Fruit fly (Drosophila melanogaster) whole organism, embryonic: Measurements from ENCODE around the gene jus.

ENCODE experiments used
- B-H2 ChIP-seq: fragments of 200-800 bp; sonication (Bioruptor generic); optimal IDR thresholded peaks from 2 replicates; lab custom pipeline; 2018; ENCODE audit warnings: missing biosample characterization, mild to moderate bottlenecking, missing genetic modification characterization
- CG10267 ChIP-seq: fragments of 200-800 bp; sonication (Bioruptor generic); optimal IDR thresholded peaks from 2 replicates; lab custom pipeline; 2018; ENCODE audit warnings: missing biosample characterization, mild to moderate bottlenecking, missing genetic modification characterization, moderate library complexity
- CG12391 ChIP-seq: fragments of 200-800 bp; sonication (Bioruptor generic); optimal IDR thresholded peaks from 3 replicates; lab custom pipeline; 2018; ENCODE audit warnings: missing biosample characterization, mild to moderate bottlenecking, missing genetic modification characterization, moderate library complexity
- CG13894 ChIP-seq: fragments of 200-800 bp; sonication (Bioruptor generic); optimal IDR thresholded peaks from 3 replicates; lab custom pipeline; 2018; ENCODE audit warnings: missing biosample characterization, mild to moderate bottlenecking, missing genetic modification characterization, moderate library complexity
- CG14441 ChIP-seq: fragments of 200-800 bp; sonication (Bioruptor generic); IDR thresholded peaks from 2 replicates; pipeline ENCODE4 v1.3.6; 2022; ENCODE audit warnings: missing biosample characterization, missing genetic modification characterization
- CG1647 ChIP-seq: fragments of 200-800 bp; sonication (Bioruptor generic); optimal IDR thresholded peaks from 3 replicates; lab custom pipeline; 2016; ENCODE audit warnings: missing biosample characterization, missing genetic modification characterization
- CG17568 ChIP-seq: fragments of 200-800 bp; sonication (Bioruptor generic); optimal IDR thresholded peaks from 2 replicates; lab custom pipeline; 2018; ENCODE audit warnings: missing biosample characterization, mild to moderate bottlenecking, missing genetic modification characterization, moderate library complexity
- CG17829 ChIP-seq: fragments of 200-800 bp; optimal IDR thresholded peaks from 2 replicates; lab custom pipeline; 2019; ENCODE audit warnings: missing biosample characterization, mild to moderate bottlenecking, missing genetic modification characterization, moderate library complexity
- CG1792 ChIP-seq: fragments of 200-800 bp; sonication (Bioruptor generic); optimal IDR thresholded peaks from 2 replicates; lab custom pipeline; 2016; ENCODE audit warnings: missing biosample characterization, missing genetic modification characterization
- CG18011 ChIP-seq: fragments of 200-800 bp; sonication (Bioruptor generic); optimal IDR thresholded peaks from 2 replicates; lab custom pipeline; 2017; ENCODE audit warnings: missing biosample characterization, missing genetic modification characterization, mild to moderate bottlenecking, moderate library complexity, missing genotype
- CG2199 ChIP-seq: fragments of 200-800 bp; sonication (Bioruptor generic); IDR thresholded peaks from 3 replicates; pipeline ENCODE4 v1.3.6; 2022; ENCODE audit warnings: missing biosample characterization, missing genetic modification characterization
- CG34422 ChIP-seq: fragments of 200-800 bp; sonication (Bioruptor generic); IDR thresholded peaks from 3 replicates; pipeline ENCODE4 v1.3.6; 2022; ENCODE audit warnings: missing biosample characterization, missing genetic modification characterization
- CG3847 ChIP-seq: fragments of 200-800 bp; sonication (Bioruptor generic); IDR thresholded peaks from 2 replicates; pipeline ENCODE4 v1.3.6; 2022; ENCODE audit warnings: missing biosample characterization, missing genetic modification characterization
- CG6683 ChIP-seq: fragments of 200-800 bp; sonication (Bioruptor generic); optimal IDR thresholded peaks from 2 replicates; lab custom pipeline; 2017; ENCODE audit warnings: missing biosample characterization, mild to moderate bottlenecking, missing genetic modification characterization, missing genetic modification reagents
- CG6854 ChIP-seq: fragments of 200-800 bp; sonication (Bioruptor generic); optimal IDR thresholded peaks from 3 replicates; lab custom pipeline; 2017; ENCODE audit warnings: missing biosample characterization, mild to moderate bottlenecking, missing genetic modification characterization
- CG7963 ChIP-seq: fragments of 200-800 bp; sonication (Bioruptor generic); IDR thresholded peaks from 3 replicates; pipeline ENCODE4 v1.3.6; 2022; ENCODE audit warnings: missing biosample characterization, missing genetic modification characterization; ENCODE audit not compliant: partially characterized antibody
- CG8290 ChIP-seq, 3 experiments: fragments of 200-800 bp; sonication (Bioruptor generic); optimal IDR thresholded peaks; 2 replicates each; lab custom pipeline; 2016 to 2019; ENCODE audit warnings: missing biosample characterization in 3 of 3, missing genetic modification characterization in 3 of 3, mild to moderate bottlenecking in 2 of 3, moderate library complexity in 1 of 3
- CG8388 ChIP-seq: fragments of 200-800 bp; sonication (Bioruptor generic); optimal IDR thresholded peaks from 2 replicates; lab custom pipeline; 2019; ENCODE audit warnings: missing biosample characterization, mild to moderate bottlenecking, missing genetic modification characterization, moderate library complexity
- CG8924 ChIP-seq: fragments of 200-800 bp; optimal IDR thresholded peaks from 3 replicates; lab custom pipeline; 2019; ENCODE audit warnings: missing biosample characterization, mild to moderate bottlenecking, missing genetic modification characterization, moderate library complexity
- CkIIα-i1 ChIP-seq: fragments of 200-800 bp; sonication (Bioruptor generic); IDR thresholded peaks from 2 replicates; pipeline ENCODE4 v1.3.6; 2022; ENCODE audit warnings: missing biosample characterization, missing genetic modification characterization
- CoRest ChIP-seq: fragments of 200-800 bp; sonication (Bioruptor generic); optimal IDR thresholded peaks from 3 replicates; lab custom pipeline; 2018; ENCODE audit warnings: missing biosample characterization, mild to moderate bottlenecking, missing genetic modification characterization, moderate library complexity
- CrebB ChIP-seq: fragments of 200-800 bp; sonication (Bioruptor generic); optimal IDR thresholded peaks from 3 replicates; lab custom pipeline; 2018; ENCODE audit warnings: missing biosample characterization, mild to moderate bottlenecking, missing genetic modification characterization
- Elba2 ChIP-seq: fragments of 200-800 bp; sonication (Bioruptor generic); optimal IDR thresholded peaks from 3 replicates; lab custom pipeline; 2016; ENCODE audit warnings: missing biosample characterization, missing genetic modification characterization
- H15 ChIP-seq: fragments of 200-800 bp; sonication (Bioruptor generic); IDR thresholded peaks from 3 replicates; pipeline ENCODE4 v1.3.6; 2022; ENCODE audit warnings: missing biosample characterization, missing genetic modification characterization
- HLH4C ChIP-seq: fragments of 200-800 bp; sonication (Bioruptor generic); IDR thresholded peaks from 3 replicates; pipeline ENCODE4 v1.3.6; 2022; ENCODE audit warnings: missing biosample characterization, missing genetic modification characterization; ENCODE audit not compliant: partially characterized antibody
- Lim3 ChIP-seq: fragments of 200-800 bp; sonication (Bioruptor generic); IDR thresholded peaks from 2 replicates; pipeline ENCODE4 v1.3.6; 2022; ENCODE audit warnings: missing biosample characterization, missing genetic modification characterization
- NK7.1 ChIP-seq: fragments of 200-800 bp; sonication (Bioruptor generic); optimal IDR thresholded peaks from 3 replicates; lab custom pipeline; 2016; ENCODE audit warnings: missing biosample characterization, missing genetic modification characterization
- Rx ChIP-seq: fragments of 200-800 bp; sonication (Bioruptor generic); IDR thresholded peaks from 2 replicates; pipeline ENCODE4 v1.3.6; 2022; ENCODE audit warnings: missing biosample characterization, missing genetic modification characterization
- Sin3A ChIP-seq: fragments of >200 bp; optimal IDR thresholded peaks from 2 replicates; lab custom pipeline; 2018
- Sry-β ChIP-seq: fragments of 200-800 bp; sonication (Bioruptor generic); optimal IDR thresholded peaks from 2 replicates; lab custom pipeline; 2018; ENCODE audit warnings: missing biosample characterization, mild to moderate bottlenecking, missing genetic modification characterization, moderate library complexity
- YL-1 ChIP-seq: fragments of 200-800 bp; sonication (Bioruptor generic); optimal IDR thresholded peaks from 3 replicates; lab custom pipeline; 2017; ENCODE audit warnings: missing biosample characterization, mild to moderate bottlenecking, missing genetic modification characterization
- ac ChIP-seq: fragments of 200-800 bp; sonication (Bioruptor generic); optimal IDR thresholded peaks from 3 replicates; lab custom pipeline; 2017; ENCODE audit warnings: missing biosample characterization, mild to moderate bottlenecking, missing genetic modification characterization
- bsh ChIP-seq, 2 experiments: fragments of 200-800 bp; sonication (Bioruptor generic); optimal IDR thresholded peaks; 2 replicates each; lab custom pipeline; 2017 to 2018; ENCODE audit warnings: mild to moderate bottlenecking in 2 of 2, missing biosample characterization in 2 of 2, missing genetic modification characterization in 2 of 2, moderate library complexity in 1 of 2
- corto ChIP-seq: fragments of 200-800 bp; sonication (Bioruptor generic); optimal IDR thresholded peaks from 2 replicates; lab custom pipeline; 2016; ENCODE audit warnings: missing biosample characterization, mild to moderate bottlenecking, missing genetic modification characterization, moderate library complexity
- crol ChIP-seq: fragments of 200-800 bp; sonication (Bioruptor generic); IDR thresholded peaks from 2 replicates; pipeline ENCODE4 v1.3.6; 2022; ENCODE audit warnings: missing biosample characterization, missing genetic modification characterization
- dm ChIP-seq: fragments of 200-800 bp; sonication (Bioruptor generic); optimal IDR thresholded peaks from 3 replicates; lab custom pipeline; 2016; ENCODE audit warnings: missing biosample characterization, missing genetic modification characterization
- gem ChIP-seq: fragments of 200-800 bp; sonication (Bioruptor generic); optimal IDR thresholded peaks from 2 replicates; lab custom pipeline; 2019; ENCODE audit warnings: missing biosample characterization, mild to moderate bottlenecking, missing genetic modification characterization, moderate library complexity
- hkb ChIP-seq, 2 experiments: fragments of 200-800 bp in 1 of 2; fragments of >200 bp in 1 of 2; sonication (Bioruptor generic) in 1 of 2; IDR thresholded peaks in 1 of 2; optimal IDR thresholded peaks in 1 of 2; 2 replicates each; pipeline versions ENCODE4 v1.3.6 to Lab custom; 2017 to 2022; ENCODE audit warnings: missing biosample characterization in 1 of 2, missing genetic modification characterization in 1 of 2
- ind ChIP-seq: fragments of 200-800 bp; sonication (Bioruptor generic); optimal IDR thresholded peaks from 3 replicates; lab custom pipeline; 2016; ENCODE audit warnings: missing biosample characterization, missing genetic modification characterization
- jigr1 ChIP-seq: fragments of 200-800 bp; sonication (Bioruptor generic); IDR thresholded peaks from 3 replicates; pipeline ENCODE4 v1.3.6; 2022; ENCODE audit warnings: missing biosample characterization, missing genetic modification characterization
- lab ChIP-seq: fragments of 200-800 bp; sonication (Bioruptor generic); optimal IDR thresholded peaks from 3 replicates; lab custom pipeline; 2017; ENCODE audit warnings: missing biosample characterization, missing genetic modification characterization, mild to moderate bottlenecking, moderate library complexity, missing genetic modification reagents
- lmd ChIP-seq: fragments of 200-800 bp; sonication (Bioruptor generic); IDR thresholded peaks from 2 replicates; pipeline ENCODE4 v1.3.6; 2022; ENCODE audit warnings: missing biosample characterization, missing genetic modification characterization
- onecut ChIP-seq: fragments of 200-800 bp; sonication (Bioruptor generic); IDR thresholded peaks from 2 replicates; pipeline ENCODE4 v1.3.6; 2022; ENCODE audit warnings: missing biosample characterization, missing genetic modification characterization
- pb ChIP-seq: fragments of 200-800 bp; sonication (Bioruptor generic); optimal IDR thresholded peaks from 3 replicates; lab custom pipeline; 2016; ENCODE audit warnings: missing biosample characterization, missing genetic modification characterization
- pzg ChIP-seq: fragments of 200-800 bp; sonication (Bioruptor generic); optimal IDR thresholded peaks from 3 replicates; lab custom pipeline; 2018; ENCODE audit warnings: missing biosample characterization, mild to moderate bottlenecking, missing genetic modification characterization, moderate library complexity
- sr ChIP-seq: fragments of 200-800 bp; sonication (Bioruptor generic); IDR thresholded peaks from 3 replicates; pipeline ENCODE4 v1.3.6; 2022; ENCODE audit warnings: missing biosample characterization, missing genetic modification characterization
- stc ChIP-seq: fragments of 200-800 bp; sonication (Bioruptor generic); IDR thresholded peaks from 2 replicates; pipeline ENCODE4 v1.3.6; 2022; ENCODE audit warnings: missing biosample characterization, missing genetic modification characterization
- z ChIP-seq: fragments of 200-800 bp; sonication (Bioruptor generic); IDR thresholded peaks from 3 replicates; pipeline ENCODE4 v1.3.6; 2022; ENCODE audit warnings: missing biosample characterization, missing genetic modification characterization

jus gene

DNA sequence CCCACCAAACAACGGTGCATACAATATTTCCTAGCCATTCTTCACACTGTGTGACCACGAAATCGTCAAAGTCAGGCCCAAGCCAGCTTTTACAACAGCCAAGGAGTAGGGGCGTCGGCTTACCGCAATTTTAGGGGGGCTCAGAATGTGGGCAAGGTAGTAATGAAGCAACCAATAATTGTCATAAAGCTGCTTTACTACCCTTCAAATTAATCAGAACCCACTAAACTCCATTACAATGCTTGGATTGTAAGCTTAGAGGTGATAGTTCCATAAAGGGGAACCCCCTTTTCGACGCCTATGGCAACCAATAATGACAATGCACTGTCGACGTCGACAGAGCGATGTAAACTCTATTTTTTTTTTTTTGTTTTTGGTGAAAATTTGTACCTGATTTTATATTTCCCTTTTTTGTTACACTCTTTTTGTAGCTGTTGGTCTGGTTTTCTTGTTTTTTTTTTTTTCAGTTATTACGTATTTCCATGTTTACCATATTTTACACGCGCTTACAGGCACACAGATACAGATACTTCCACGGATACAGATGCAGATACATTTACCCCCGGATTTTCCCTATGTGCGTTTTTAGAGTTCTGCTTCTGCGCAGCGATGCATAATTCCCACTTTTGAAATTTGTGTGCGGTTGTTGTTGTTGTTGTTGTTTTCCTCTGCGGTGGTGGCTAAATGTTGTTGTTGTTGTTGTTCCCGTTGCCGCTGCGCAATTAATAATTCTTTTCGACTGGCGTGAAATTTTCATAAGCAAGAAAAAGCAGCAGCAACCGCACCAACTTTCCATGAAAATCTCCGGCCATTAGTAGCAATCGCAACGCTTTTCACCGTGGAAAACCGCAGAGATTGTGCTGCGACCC, 10.1 kb upstream of the jus start (continued):
- TF ChIP-seq CG10267 (peak; percentile 68), sr (peak; percentile 20; the same call in 1 of the 3 replicates), bsh (GFP tag; optimal IDR thresholded peaks at IDR 0.05; lab: Kevin White, UChicago) (peak; percentile 14 to 90), CG18011 (no peak), crol (GFP tag; lab: Robert Waterston, UW) (peak; percentile 40; the same call in 1 of the 2 replicates), corto (GFP tag; lab: Kevin White, UChicago) (no peak), CG12391 (tag; lab: Kevin White, UChicago) (peak; percentile 77), ac (GFP tag; lab: Kevin White, UChicago) (no peak), ind (peak; percentile 79), dm (GFP tag; lab: Kevin White, UChicago) (peak; percentile 42), Rx (GFP tag; lab: Robert Waterston, UW) (peak; percentile 79), CG13894 (tag; lab: Kevin White, UChicago) (no peak), CkIIα-i1 (no peak), Elba2 (GFP tag; lab: Kevin White, UChicago) (no peak), CG14441 (GFP tag; lab: Robert Waterston, UW) (peak; percentile 69), Sin3A (lab: Kevin White, UChicago) (no peak), CG34422 (GFP tag; lab: Robert Waterston, UW) (peak; percentile 81), hkb (optimal IDR thresholded peaks at IDR 0.05; lab: Kevin White, UChicago) (no peak), hkb (GFP tag; IDR thresholded peaks at IDR 0.05; lab: Robert Waterston, UW) (peak; percentile 78), pzg (no peak), CG6683 (GFP tag; lab: Kevin White, UChicago) (peak; percentile 23), stc (peak; percentile 79), lmd (GFP tag; lab: Robert Waterston, UW) (peak; percentile 82), CG17829 (tag; lab: Kevin White, UChicago) (peak; percentile 83), Lim3 (GFP tag; lab: Robert Waterston, UW) (peak; percentile 19; the same call in 1 of the 2 replicates), NK7.1 (GFP tag; lab: Kevin White, UChicago) (no peak), H15 (GFP tag; lab: Robert Waterston, UW) (peak; percentile 70), CG1792 (GFP tag; lab: Kevin White, UChicago) (peak; percentile 45), z (GFP tag; lab: Robert Waterston, UW) (no peak), CG1647 (GFP tag; lab: Kevin White, UChicago) (peak; percentile 53), HLH4C (GFP tag; lab: Robert Waterston, UW) (no peak), YL-1 (GFP tag; lab: Kevin White, UChicago) (no peak), CG8290 (GFP tag; optimal IDR thresholded peaks at IDR 0.05; lab: Kevin White, UChicago) (peak; percentile 77), CG8290 (tag; optimal IDR thresholded peaks at IDR 0.05; lab: Kevin White, UChicago) (peak; percentile 10 to 87), jigr1 (GFP tag; lab: Robert Waterston, UW) (peak; percentile 80; the same call in 2 of the 3 replicates), CrebB (tag; lab: Kevin White, UChicago) (peak; percentile 38), CG3847 (GFP tag; lab: Robert Waterston, UW) (peak; percentile 65), Sry-β (GFP tag; lab: Kevin White, UChicago) (no peak), pb (GFP tag; lab: Kevin White, UChicago) (peak; percentile 60), CG8924 (peak; percentile 77), CG7963 (GFP tag; lab: Robert Waterston, UW) (no peak), onecut (GFP tag; lab: Robert Waterston, UW) (peak; percentile 72), CG17568 (GFP tag; lab: Kevin White, UChicago) (peak; percentile 47), CG2199 (GFP tag; lab: Robert Waterston, UW) (peak; percentile 76; the same call in 2 of the 3 replicates), CoRest (tag; lab: Kevin White, UChicago) (peak; percentile 77), gem (peak; percentile 87), CG6854 (GFP tag; lab: Kevin White, UChicago) (peak; percentile 28), lab (peak; percentile 76), CG8388 (GFP tag; lab: Kevin White, UChicago) (peak; percentile 79), B-H2 (no peak)
